Worm (Caenorhabditis elegans) whole organism, young adult: ENCODE results near the gene hrg-2.

Experiments
- B0019.2 ChIP-seq: fragments of 200-800 bp; sonication (Bioruptor generic); conservative IDR thresholded peaks from 2 replicates; pipeline ENCODE4 v1.3.6; 2022; ENCODE audit warnings: missing genetic modification reagents, missing genetic modification characterization, missing compliant biosample characterization
- B0261.1 ChIP-seq: sonication (generic microtip); optimal IDR thresholded peaks from 2 replicates; lab custom pipeline; 2016; ENCODE audit warnings: mild to moderate bottlenecking, missing genetic modification characterization, moderate library complexity, missing compliant biosample characterization
- F57A8.1 ChIP-seq: fragments of 200-800 bp; sonication (Bioruptor generic); optimal IDR thresholded peaks from 2 replicates; lab custom pipeline; 2018; ENCODE audit warnings: mild to moderate bottlenecking, missing genetic modification characterization, moderate library complexity, missing compliant biosample characterization
- K11D2.4 ChIP-seq: fragments of 200-800 bp; sonication (Bioruptor generic); IDR thresholded peaks from 2 replicates; pipeline ENCODE4 v1.3.6; 2022; ENCODE audit warnings: missing genetic modification reagents, missing genetic modification characterization, missing compliant biosample characterization
- Y53F4B.3 ChIP-seq: fragments of 200-800 bp; sonication (Bioruptor generic); IDR thresholded peaks from 2 replicates; pipeline ENCODE4 v1.3.6; 2022; ENCODE audit warnings: missing genetic modification reagents, missing genetic modification characterization, missing compliant biosample characterization
- Y79H2A.3 ChIP-seq: fragments of 200-800 bp; sonication (Bioruptor generic); conservative IDR thresholded peaks from 2 replicates; pipeline ENCODE4 v1.3.6; 2022; ENCODE audit warnings: missing genetic modification reagents, missing genetic modification characterization, missing compliant biosample characterization
- ZK185.1 ChIP-seq: sonication (generic microtip); optimal IDR thresholded peaks from 2 replicates; lab custom pipeline; 2016; ENCODE audit warnings: mild to moderate bottlenecking, missing genetic modification characterization, missing compliant biosample characterization; ENCODE audit not compliant: poor library complexity, severe bottlenecking
- atf-7 ChIP-seq: sonication (generic microtip); optimal IDR thresholded peaks from 2 replicates; lab custom pipeline; 2017; ENCODE audit warnings: mild to moderate bottlenecking, missing genetic modification characterization, missing compliant biosample characterization
- bed-2 ChIP-seq: fragments of 200-800 bp; sonication (Bioruptor generic); IDR thresholded peaks from 2 replicates; pipeline ENCODE4 v1.3.6; 2022; ENCODE audit warnings: missing genetic modification reagents, missing genetic modification characterization, missing compliant biosample characterization
- ceh-91 ChIP-seq: fragments of 200-800 bp; sonication (Bioruptor generic); IDR thresholded peaks from 2 replicates; pipeline ENCODE4 v1.3.6; 2022; ENCODE audit warnings: missing genetic modification reagents, missing genetic modification characterization, missing compliant biosample characterization
- die-1 ChIP-seq: sonication (generic microtip); optimal IDR thresholded peaks from 2 replicates; lab custom pipeline; 2016; ENCODE audit warnings: missing genotype, mild to moderate bottlenecking, missing genetic modification characterization, missing compliant biosample characterization
- dox-1 ChIP-seq: fragments of 200-800 bp; sonication (Bioruptor generic); IDR thresholded peaks from 2 replicates; pipeline ENCODE4 v1.3.6; 2022; ENCODE audit warnings: missing genetic modification reagents, missing genetic modification characterization, missing compliant biosample characterization
- egl-18 ChIP-seq: fragments of 200-800 bp; sonication (Bioruptor generic); IDR thresholded peaks from 2 replicates; pipeline ENCODE4 v1.3.6; 2022; ENCODE audit warnings: missing genetic modification reagents, missing genetic modification characterization, missing compliant biosample characterization
- hmg-20 ChIP-seq: fragments of 200-800 bp; sonication (Bioruptor generic); IDR thresholded peaks from 2 replicates; pipeline ENCODE4 v1.3.6; 2022; ENCODE audit warnings: missing genetic modification reagents, missing genetic modification characterization, missing compliant biosample characterization
- hrde-1 ChIP-seq: sonication (generic microtip); optimal IDR thresholded peaks from 2 replicates; lab custom pipeline; 2016; ENCODE audit warnings: missing genetic modification characterization, mild to moderate bottlenecking, missing compliant biosample characterization, moderate library complexity, missing genotype, missing genetic modification reagents, borderline replicate concordance
- let-526 ChIP-seq: fragments of 200-800 bp; sonication (Bioruptor generic); IDR thresholded peaks from 2 replicates; pipeline ENCODE4 v1.3.6; 2022; ENCODE audit warnings: missing genetic modification reagents, missing genetic modification characterization, missing compliant biosample characterization
- let-607 ChIP-seq, 2 experiments: fragments of 200-800 bp in 1 of 2; sonication (Bioruptor generic) in 1 of 2; sonication (generic microtip) in 1 of 2; optimal IDR thresholded peaks; 2 replicates each; lab custom pipeline; 2016 to 2018; ENCODE audit warnings: mild to moderate bottlenecking in 2 of 2, missing compliant biosample characterization in 2 of 2, missing genetic modification characterization in 2 of 2, moderate library complexity in 2 of 2, missing genotype in 1 of 2
- lin-26 ChIP-seq: fragments of 200-800 bp; sonication (Bioruptor generic); IDR thresholded peaks from 2 replicates; pipeline ENCODE4 v1.3.6; 2022; ENCODE audit warnings: missing genetic modification reagents, missing genetic modification characterization, missing compliant biosample characterization
- madf-6 ChIP-seq: fragments of 200-800 bp; sonication (Bioruptor generic); IDR thresholded peaks from 2 replicates; pipeline ENCODE4 v1.3.6; 2022; ENCODE audit warnings: missing genetic modification reagents, missing genetic modification characterization, missing compliant biosample characterization
- mcd-1 ChIP-seq: fragments of 200-800 bp; sonication (Bioruptor generic); IDR thresholded peaks from 2 replicates; pipeline ENCODE4 v1.3.6; 2022; ENCODE audit warnings: missing genetic modification reagents, missing genetic modification characterization, missing compliant biosample characterization
- mxl-1 ChIP-seq: sonication (generic microtip); optimal IDR thresholded peaks from 2 replicates; lab custom pipeline; 2016; ENCODE audit warnings: missing genetic modification characterization, missing compliant biosample characterization
- nfyb-1 ChIP-seq: fragments of 200-800 bp; sonication (Bioruptor generic); IDR thresholded peaks from 2 replicates; pipeline ENCODE4 v1.3.6; 2022; ENCODE audit warnings: missing genetic modification reagents, missing genetic modification characterization, missing compliant biosample characterization
- nhr-179 ChIP-seq: sonication (generic microtip); optimal IDR thresholded peaks from 2 replicates; lab custom pipeline; 2016; ENCODE audit warnings: mild to moderate bottlenecking, missing genetic modification characterization, missing compliant biosample characterization
- nhr-90 ChIP-seq: sonication (generic microtip); optimal IDR thresholded peaks from 2 replicates; lab custom pipeline; 2016; ENCODE audit warnings: missing genotype, mild to moderate bottlenecking, missing genetic modification characterization, missing compliant biosample characterization
- pbrm-1 ChIP-seq: fragments of 200-800 bp; sonication (Bioruptor generic); IDR thresholded peaks from 2 replicates; pipeline ENCODE4 v1.3.6; 2022; ENCODE audit warnings: missing genetic modification reagents, missing genetic modification characterization, missing compliant biosample characterization
- rcor-1 ChIP-seq: fragments of 200-800 bp; sonication (Bioruptor generic); IDR thresholded peaks from 2 replicates; pipeline ENCODE4 v1.3.6; 2022; ENCODE audit warnings: missing genetic modification reagents, missing genetic modification characterization, missing compliant biosample characterization
- tlf-1 ChIP-seq: fragments of 200-800 bp; sonication (Bioruptor generic); optimal IDR thresholded peaks from 2 replicates; lab custom pipeline; 2018; ENCODE audit warnings: mild to moderate bottlenecking, missing genetic modification characterization, missing compliant biosample characterization
- unc-130 ChIP-seq: sonication (generic microtip); optimal IDR thresholded peaks from 2 replicates; lab custom pipeline; 2016; ENCODE audit warnings: missing genetic modification reagents, missing genetic modification characterization, missing compliant biosample characterization
- unc-62 ChIP-seq: fragments of 150-350 bp; optimal IDR thresholded peaks from 2 replicates; lab custom pipeline; 2014; ENCODE audit warnings: missing biosample characterization, missing genetic modification reagents, missing genetic modification characterization
- ztf-6 ChIP-seq: fragments of 200-800 bp; sonication (Bioruptor generic); IDR thresholded peaks from 2 replicates; pipeline ENCODE4 v1.3.6; 2022; ENCODE audit warnings: missing genetic modification reagents, missing genetic modification characterization, missing compliant biosample characterization

Gene hrg-2

DNA sequence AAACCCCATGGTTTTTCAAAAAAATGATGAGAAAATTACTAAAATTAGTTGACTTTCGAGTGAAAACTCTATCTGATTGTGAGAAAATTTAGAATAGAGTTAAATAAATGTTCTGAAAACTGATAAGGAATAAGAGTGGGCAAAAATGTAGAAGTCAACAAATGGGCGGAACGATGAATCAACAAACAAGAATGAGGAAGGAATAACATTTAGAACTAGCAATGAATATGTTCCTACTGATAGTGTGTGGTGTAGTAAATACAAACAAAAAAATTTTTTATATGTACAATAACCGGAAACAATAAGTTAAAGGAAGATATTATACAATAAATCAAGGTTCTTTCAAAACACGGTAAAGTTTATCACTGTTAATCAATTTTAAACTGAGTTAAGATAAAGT lies 33.4 kb upstream of the hrg-2 start, which contains the start of gene pals-39:
Gene pals-39, minus strand, starts transcription at position 101 of the 400 bp plus-strand sequence.
- TF ChIP-seq ztf-6 (GFP tag; lab: Robert Waterston, UW) (no peak), tlf-1 (no peak), bed-2 (GFP tag; lab: Robert Waterston, UW) (no peak), let-607 (tag; optimal IDR thresholded peaks at IDR 0.05; lab: Kevin White, UChicago) (no peak), mxl-1 (tag; lab: Kevin White, UChicago) (no peak), hrde-1 (no peak), madf-6 (GFP tag; lab: Robert Waterston, UW) (no peak), K11D2.4 (GFP tag; lab: Robert Waterston, UW) (no peak)

DNA sequence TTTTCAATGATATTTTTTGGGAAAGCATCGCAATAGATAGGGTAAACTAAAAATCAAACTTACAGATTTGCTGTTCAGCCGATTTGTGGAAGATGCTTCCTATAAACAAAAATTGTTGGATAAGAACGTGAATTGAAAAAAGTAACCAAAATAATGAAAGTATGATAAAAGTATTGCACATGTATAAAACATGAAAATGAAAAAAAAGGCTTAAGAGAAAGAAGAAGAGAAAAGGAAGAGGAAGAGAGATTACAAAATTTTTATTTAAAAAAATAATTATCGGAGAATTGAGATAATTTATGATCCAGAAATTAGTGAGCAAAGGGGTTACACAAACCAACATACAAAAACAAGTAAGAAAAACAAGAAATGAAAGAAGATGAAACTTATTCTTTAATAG lies 31.1 kb upstream of the hrg-2 start, which contains the start of gene pals-37:
Gene pals-37, minus strand, starts transcription at position 101 of the 400 bp plus-strand sequence.
- TF ChIP-seq madf-6 (GFP tag; lab: Robert Waterston, UW) (no peak), let-526 (no peak), hmg-20 (GFP tag; lab: Robert Waterston, UW) (no peak), nhr-179 (no peak), nfyb-1 (GFP tag; lab: Robert Waterston, UW) (no peak)
- TF ChIP-seq, all 124 proteins: peak for 0

DNA sequence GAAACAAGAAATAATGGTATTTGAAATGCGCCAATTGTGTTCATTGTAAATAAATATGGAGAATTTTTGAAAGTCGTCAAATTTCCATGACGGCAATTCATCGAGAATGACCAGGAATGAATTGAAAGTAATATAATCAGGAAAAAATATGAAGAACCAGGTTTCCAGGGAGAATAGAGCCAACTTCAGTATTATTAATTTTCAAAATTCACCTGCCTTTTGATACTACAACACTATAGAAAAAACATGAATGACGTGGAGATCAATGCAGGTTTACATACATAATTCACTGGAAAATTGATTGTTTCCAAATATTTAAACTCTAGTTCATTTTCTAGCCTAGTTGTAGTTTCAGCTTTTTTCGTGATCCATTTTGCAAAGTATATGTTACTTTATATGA lies 23.4 kb upstream of the hrg-2 start, which contains the start of gene srh-25:
Gene srh-25, minus strand, starts transcription at position 101 of the 400 bp plus-strand sequence.
- TF ChIP-seq egl-18 (GFP tag; lab: Robert Waterston, UW), result no peak
- TF ChIP-seq B0261.1 (tag; lab: Kevin White, UChicago), result no peak
- no peak for TF ChIP-seq ZK185.1 (tag; lab: Kevin White, UChicago)
- TF ChIP-seq die-1 (tag; lab: Kevin White, UChicago), result no peak

DNA sequence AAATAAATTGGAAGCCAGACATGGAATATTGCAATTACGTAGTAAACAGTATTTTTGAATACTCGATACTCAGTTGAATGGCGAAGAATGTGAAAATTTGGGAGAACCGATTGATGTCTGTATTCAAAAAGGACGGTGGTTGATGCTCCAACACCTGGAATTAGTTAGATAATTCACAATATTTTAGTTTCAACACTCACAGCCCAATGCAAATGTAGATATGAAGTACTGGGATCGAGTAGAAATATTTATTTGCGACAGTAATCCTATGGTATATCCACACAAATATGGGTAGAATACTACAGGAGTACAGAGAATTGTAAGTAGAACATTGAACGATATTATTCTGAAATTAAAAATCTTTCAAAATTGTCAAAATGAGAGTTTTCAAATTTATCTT lies 22.8 kb upstream of the hrg-2 start:
- TF ChIP-seq unc-62 (GFP tag; lab: Kevin White, UChicago) (no peak), Y53F4B.3 (GFP tag; lab: Robert Waterston, UW) (no peak), dox-1 (GFP tag; lab: Robert Waterston, UW) (no peak), atf-7 (tag; lab: Kevin White, UChicago) (no peak), nhr-90 (tag; lab: Kevin White, UChicago) (no peak), lin-26 (GFP tag; lab: Robert Waterston, UW) (no peak), rcor-1 (GFP tag; lab: Robert Waterston, UW) (no peak), unc-130 (GFP tag; lab: Kevin White, UChicago) (no peak), Y79H2A.3 (GFP tag; lab: Robert Waterston, UW) (no peak), mcd-1 (GFP tag; lab: Robert Waterston, UW) (no peak), ceh-91 (GFP tag; lab: Robert Waterston, UW) (no peak), K11D2.4 (GFP tag; lab: Robert Waterston, UW) (no peak), B0019.2 (no peak), hmg-20 (GFP tag; lab: Robert Waterston, UW) (no peak)

DNA sequence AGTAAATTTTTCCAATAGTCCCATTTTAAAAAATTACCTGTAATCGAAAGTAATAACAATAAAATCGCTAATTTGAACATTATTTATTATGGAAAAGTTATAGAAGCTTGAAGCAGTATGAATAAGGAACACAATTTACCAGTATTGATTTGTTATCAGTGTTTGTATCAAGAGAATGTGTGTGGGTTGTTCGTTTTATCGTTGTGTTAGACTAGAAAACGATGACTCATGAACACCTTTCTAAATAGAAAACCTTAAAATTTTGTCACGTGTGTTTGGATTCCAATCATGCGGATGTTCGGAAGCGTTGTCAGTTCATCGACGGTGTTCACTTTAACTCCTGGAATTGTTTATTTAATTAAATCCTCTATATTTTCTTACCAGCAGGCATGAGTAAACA lies 21.8 kb upstream of the hrg-2 start, which contains the start of gene C54D10.13:
Gene C54D10.13, minus strand, starts transcription at position 179 of the 400 bp plus-strand sequence.
- TF ChIP-seq pbrm-1 (GFP tag; lab: Robert Waterston, UW) (no peak), F57A8.1 (GFP tag; lab: Kevin White, UChicago) (no peak), mxl-1 (tag; lab: Kevin White, UChicago) (no peak)
